Worm (Caenorhabditis elegans) whole organism, midembryonic: ENCODE measurements around the gene Y53G8AR.9.

Experiments used
- flt-1 ChIP-seq: fragments of 200-800 bp; sonication (Bioruptor generic); IDR thresholded peaks from 2 replicates; pipeline ENCODE4 v1.3.6; 2022; ENCODE audit warnings: missing genetic modification characterization, missing compliant biosample characterization
- ztf-23 ChIP-seq: fragments of 200-800 bp; sonication (Bioruptor generic); IDR thresholded peaks from 2 replicates; pipeline ENCODE4 v1.3.6; 2022; ENCODE audit warnings: missing genetic modification reagents, missing genetic modification characterization, missing compliant biosample characterization

ce11 chrIII:3297151-3297550 is 23.9 kb downstream of the Y53G8AR.9 start, which contains the start of gene Y53G8AR.5:
- TF ChIP-seq flt-1 (GFP tag; lab: Robert Waterston, UW) (no peak), ztf-23 (GFP tag; lab: Robert Waterston, UW) (no peak)
